Worm (Caenorhabditis elegans): ENCODE results near the gene JC8.16.

The JC8.16 gene

DNA sequence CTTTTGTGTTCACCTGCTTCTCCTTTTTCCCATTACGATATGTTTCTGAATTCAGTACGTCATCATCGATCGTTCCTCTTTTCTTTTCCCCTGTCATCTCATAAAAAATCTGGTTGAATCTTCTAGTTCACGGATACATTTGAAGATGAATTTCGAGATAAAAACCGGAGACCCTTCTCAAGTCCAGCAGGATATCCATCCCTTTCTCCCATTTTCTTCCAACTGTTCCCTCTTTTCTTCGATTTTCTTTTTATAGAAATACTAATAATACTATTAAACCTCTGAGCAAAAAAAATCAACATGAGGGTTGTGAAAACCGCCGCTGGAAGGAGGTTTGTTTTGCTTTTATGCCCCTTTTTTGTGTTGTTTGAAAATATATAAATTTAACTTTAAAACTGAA is 3.1 kb upstream of the JC8.16 start, which contains the start of gene bus-12:
Gene bus-12 (plus strand): TSS at position 301 of the 400 bp plus-strand sequence.
- TF ChIP-seq ceh-6 (GFP tag; optimal IDR thresholded peaks at IDR 0.05) (no peak), nhr-232 (tag; optimal IDR thresholded peaks at IDR 0.05) (no peak), pag-3 (tag; optimal IDR thresholded peaks at IDR 0.05; ENCODE audit: borderline replicate concordance) (no peak), ama-1 (optimal IDR thresholded peaks at IDR 0.05) (no peak), madf-2 (tag; optimal IDR thresholded peaks at IDR 0.05) (no peak), sox-2 (GFP tag; IDR thresholded peaks at IDR 0.05) (no peak), sdc-2 (tag; optimal IDR thresholded peaks at IDR 0.05) (no peak), hlh-8 (tag; optimal IDR thresholded peaks at IDR 0.05) (no peak), mec-3 (tag; optimal IDR thresholded peaks at IDR 0.05; ENCODE audit: borderline replicate concordance) (no peak)

ce11 chrIV:13261778-13262177 is 2.8 kb downstream of the JC8.16 start:
- no peak for TF ChIP-seq ceh-30 (tag; optimal IDR thresholded peaks at IDR 0.05)
- TF ChIP-seq elt-4 (tag; optimal IDR thresholded peaks at IDR 0.05): no peak
- no peak for TF ChIP-seq ceh-34 (tag; optimal IDR thresholded peaks at IDR 0.05)
- no peak for TF ChIP-seq T23F11.4 (GFP tag; optimal IDR thresholded peaks at IDR 0.05)
- TF ChIP-seq che-1 (tag; optimal IDR thresholded peaks at IDR 0.05): no peak
- TF ChIP-seq hlh-8 (tag; optimal IDR thresholded peaks at IDR 0.05): no peak
- no peak for TF ChIP-seq unc-3 (GFP tag; conservative IDR thresholded peaks at IDR 0.05)
- no peak for TF ChIP-seq unc-3 (tag; optimal IDR thresholded peaks at IDR 0.05)
- no peak for TF ChIP-seq pat-9 (tag; optimal IDR thresholded peaks at IDR 0.05)
- TF ChIP-seq sox-4 (tag; optimal IDR thresholded peaks at IDR 0.05): no peak
- no peak for TF ChIP-seq pax-1 (tag; optimal IDR thresholded peaks at IDR 0.05)
- no peak for TF ChIP-seq zip-5 (tag; optimal IDR thresholded peaks at IDR 0.05)
- no peak for TF ChIP-seq ref-2 (tag; optimal IDR thresholded peaks at IDR 0.05)

DNA sequence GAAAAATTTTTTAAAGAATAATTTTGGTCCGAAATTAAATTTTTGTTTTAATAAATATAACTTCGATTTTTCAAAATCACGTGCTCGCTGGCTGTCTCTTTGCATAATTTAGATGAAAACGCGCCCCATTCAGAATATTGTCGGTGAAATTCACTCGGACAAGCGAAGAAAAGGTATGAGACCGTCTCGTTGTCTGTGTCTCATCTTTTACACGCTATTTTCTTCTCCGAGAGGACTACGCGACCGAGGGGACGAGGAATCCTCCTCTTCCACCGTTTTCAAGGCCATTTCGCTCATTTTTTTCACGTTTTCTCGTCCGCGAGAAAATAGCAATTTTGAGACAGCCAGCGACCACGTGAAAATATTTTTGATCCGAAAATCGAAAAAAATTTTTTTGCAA is 3.9 kb downstream of the JC8.16 start:
- peak; percentile 29 for TF ChIP-seq ceh-2 (tag; optimal IDR thresholded peaks at IDR 0.05)

DNA sequence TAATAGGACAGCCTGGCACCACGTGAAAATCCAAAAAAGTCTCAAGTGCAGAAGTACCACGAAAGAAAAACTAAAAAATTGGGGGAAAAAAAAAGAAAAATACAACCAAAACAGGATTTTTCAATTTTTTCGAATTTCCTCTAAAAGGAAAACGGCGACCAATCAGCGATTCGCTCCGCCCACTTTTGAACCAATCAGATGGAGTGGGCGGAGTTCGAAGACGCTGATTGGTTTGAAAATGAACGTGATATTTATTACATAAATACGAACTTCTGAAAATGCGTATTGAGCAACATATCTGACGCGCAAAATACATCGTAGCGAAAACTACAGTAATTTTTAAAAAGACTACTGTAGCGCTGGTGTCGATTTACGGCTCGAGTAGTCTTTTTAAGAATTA is 9.4 kb downstream of the JC8.16 start:
- peak; percentile 84 for TF ChIP-seq nfya-1 (tag; optimal IDR thresholded peaks at IDR 0.05)
- TF ChIP-seq pax-1 (tag; optimal IDR thresholded peaks at IDR 0.05): no peak

DNA sequence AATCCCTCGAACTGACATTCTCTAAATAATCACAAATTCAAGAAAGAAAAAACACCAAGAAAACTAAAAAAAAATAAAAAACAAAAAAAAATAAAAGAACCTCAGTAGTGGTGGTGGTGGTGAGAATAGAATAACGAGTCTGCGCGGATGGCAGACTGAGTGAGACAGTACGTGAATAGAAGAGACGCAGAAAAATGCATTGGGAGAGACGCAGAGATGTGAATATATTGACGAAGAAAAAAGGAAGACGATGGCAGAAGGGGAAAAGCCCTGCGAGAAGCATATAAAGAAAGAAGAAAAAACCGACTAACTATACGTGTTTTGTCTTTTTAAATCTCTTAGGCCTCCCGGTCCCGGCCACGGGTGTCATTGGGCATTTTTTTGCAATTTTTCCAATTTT is 13.5 kb downstream of the JC8.16 start, which contains the start of gene unc-26:
Gene unc-26 (minus strand): TSS at position 23 of the 400 bp plus-strand sequence.
- no peak for TF ChIP-seq K02D7.2 (tag; optimal IDR thresholded peaks at IDR 0.05)
- peak; percentile 12 for TF ChIP-seq ceh-18 (tag; optimal IDR thresholded peaks at IDR 0.05)
- peak; percentile 44 for TF ChIP-seq fax-1 (tag; optimal IDR thresholded peaks at IDR 0.05)
- TF ChIP-seq elt-2 (tag; optimal IDR thresholded peaks at IDR 0.05): no peak
- TF ChIP-seq ceh-31 (tag; optimal IDR thresholded peaks at IDR 0.05): peak; percentile 22
- TF ChIP-seq unc-42 (tag; optimal IDR thresholded peaks at IDR 0.05): peak; percentile 36
- no peak for TF ChIP-seq eyg-1 (tag; optimal IDR thresholded peaks at IDR 0.05)
- no peak for TF ChIP-seq unc-55 (GFP tag; optimal IDR thresholded peaks at IDR 0.05)
- no peak for TF ChIP-seq che-1 (tag; optimal IDR thresholded peaks at IDR 0.05)
- TF ChIP-seq ref-2 (tag; optimal IDR thresholded peaks at IDR 0.05): no peak
- TF ChIP-seq nfya-1 (tag; optimal IDR thresholded peaks at IDR 0.05): peak; percentile 17
- no peak for TF ChIP-seq hlh-8 (tag; optimal IDR thresholded peaks at IDR 0.05)

ce11 chrIV:13282778-13283177 is 23.8 kb downstream of the JC8.16 start, which contains the start of gene cpsf-3:
cpsf-3 (minus strand) TSS chrIV:13282878.
- no peak for TF ChIP-seq ceh-14 (tag; optimal IDR thresholded peaks at IDR 0.05)

ce11 chrIV:13289321-13289720 is 30.3 kb downstream of the JC8.16 start, which contains the start of gene Y67H2A.10:
Y67H2A.10 (minus strand) TSS chrIV:13289504.
- no peak for TF ChIP-seq ceh-18 (tag; optimal IDR thresholded peaks at IDR 0.05)
- no peak for TF ChIP-seq hlh-15 (tag; optimal IDR thresholded peaks at IDR 0.05)
- no peak for TF ChIP-seq T23F11.4 (GFP tag; optimal IDR thresholded peaks at IDR 0.05)
- peak; percentile 57 for TF ChIP-seq zip-5 (tag; optimal IDR thresholded peaks at IDR 0.05)
- TF ChIP-seq ets-4 (tag; optimal IDR thresholded peaks at IDR 0.05): peak; percentile 26
- no peak for TF ChIP-seq hlh-13 (GFP tag; optimal IDR thresholded peaks at IDR 0.05)
- peak; percentile 72 for TF ChIP-seq ceh-2 (tag; optimal IDR thresholded peaks at IDR 0.05)
- no peak for TF ChIP-seq mec-3 (tag; optimal IDR thresholded peaks at IDR 0.05; ENCODE audit: borderline replicate concordance)
- no peak for TF ChIP-seq fax-1 (tag; optimal IDR thresholded peaks at IDR 0.05)
- TF ChIP-seq hlh-8 (tag; optimal IDR thresholded peaks at IDR 0.05): peak; percentile 23
- no peak for TF ChIP-seq ref-2 (tag; optimal IDR thresholded peaks at IDR 0.05)
- TF ChIP-seq ceh-14 (tag; optimal IDR thresholded peaks at IDR 0.05): no peak
- peak; percentile 7 for TF ChIP-seq ttx-3 (tag; optimal IDR thresholded peaks at IDR 0.05)
- no peak for TF ChIP-seq sox-2 (GFP tag; IDR thresholded peaks at IDR 0.05)
- no peak for TF ChIP-seq pha-2 (tag; optimal IDR thresholded peaks at IDR 0.05)
- TF ChIP-seq ahr-1 (tag; optimal IDR thresholded peaks at IDR 0.05): no peak
- no peak for TF ChIP-seq Y22D7AL.16 (tag; optimal IDR thresholded peaks at IDR 0.05)
- peak; percentile 77 for TF ChIP-seq ceh-31 (tag; optimal IDR thresholded peaks at IDR 0.05)
- peak; percentile 80 for TF ChIP-seq C08G9.2 (tag; optimal IDR thresholded peaks at IDR 0.05)
- TF ChIP-seq elt-2 (tag; optimal IDR thresholded peaks at IDR 0.05): peak; percentile 47
- no peak for TF ChIP-seq ceh-22 (tag; optimal IDR thresholded peaks at IDR 0.05)

All from whole organism, late embryonic.